Worm (Caenorhabditis elegans) whole organism, midembryonic: ENCODE data around the gene C39F7.5.

Source experiments
- T22C8.4 ChIP-seq: fragments of 200-800 bp; sonication (Bioruptor generic); IDR thresholded peaks from 2 replicates; pipeline ENCODE4 v1.3.6; 2022; ENCODE audit warnings: missing genetic modification characterization, missing compliant biosample characterization
- cog-1 ChIP-seq: sonication (generic microtip); optimal IDR thresholded peaks from 2 replicates; lab custom pipeline; 2016; ENCODE audit warnings: missing genetic modification characterization, missing compliant biosample characterization
- flt-1 ChIP-seq: fragments of 200-800 bp; sonication (Bioruptor generic); IDR thresholded peaks from 2 replicates; pipeline ENCODE4 v1.3.6; 2022; ENCODE audit warnings: missing genetic modification characterization, missing compliant biosample characterization
- klf-2 ChIP-seq: fragments of 200-800 bp; sonication (Bioruptor generic); conservative IDR thresholded peaks from 2 replicates; pipeline ENCODE4 v1.3.6; 2022; ENCODE audit warnings: missing genetic modification reagents, missing genetic modification characterization, missing compliant biosample characterization
- med-1 ChIP-seq: sonication (generic microtip); optimal IDR thresholded peaks from 2 replicates; lab custom pipeline; 2017; ENCODE audit warnings: missing genetic modification characterization, mild to moderate bottlenecking, missing compliant biosample characterization, antibody characterized with exemption, missing genetic modification reagents; ENCODE audit not compliant: insufficient read depth
- ref-1 ChIP-seq: fragments of 200-800 bp; sonication (Bioruptor generic); conservative IDR thresholded peaks from 2 replicates; pipeline ENCODE4 v1.3.6; 2022; ENCODE audit warnings: missing genetic modification reagents, missing genetic modification characterization, missing compliant biosample characterization
- tab-1 ChIP-seq: fragments of 200-800 bp; sonication (Bioruptor generic); IDR thresholded peaks from 2 replicates; pipeline ENCODE4 v1.3.6; 2022; ENCODE audit warnings: missing genetic modification characterization, missing compliant biosample characterization
- ztf-23 ChIP-seq: fragments of 200-800 bp; sonication (Bioruptor generic); IDR thresholded peaks from 2 replicates; pipeline ENCODE4 v1.3.6; 2022; ENCODE audit warnings: missing genetic modification reagents, missing genetic modification characterization, missing compliant biosample characterization
- ztf-29 ChIP-seq: fragments of 200-800 bp; sonication (Bioruptor generic); IDR thresholded peaks from 2 replicates; pipeline ENCODE4 v1.3.6; 2022; ENCODE audit warnings: missing genetic modification reagents, missing genetic modification characterization, missing compliant biosample characterization

C39F7.5 gene

DNA sequence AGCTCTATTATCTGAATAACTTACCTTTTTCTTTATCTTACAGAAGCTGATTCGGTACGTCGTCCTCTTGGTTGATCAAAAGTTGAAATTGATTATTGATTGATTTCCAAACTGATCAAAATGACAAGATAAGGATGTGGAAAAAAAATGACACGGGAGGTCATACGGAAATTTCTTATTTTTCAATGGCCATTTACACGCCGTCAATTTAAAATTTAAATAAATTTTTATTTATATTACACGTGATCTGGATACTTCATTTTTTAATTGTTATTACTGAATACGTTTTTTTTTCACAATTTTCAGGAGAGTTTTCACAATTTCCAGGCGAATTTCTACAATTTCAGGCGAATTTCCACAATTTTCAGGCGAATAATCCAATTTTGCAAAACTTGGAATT lies 11.4 kb downstream of the C39F7.5 start, which contains the start of gene Y75B7B.2:
Gene Y75B7B.2 (minus strand): TSS at position 101 of the 400 bp plus-strand sequence.
- TF ChIP-seq cog-1 (tag; lab: Kevin White, UChicago) (no peak), ztf-23 (GFP tag; lab: Robert Waterston, UW) (no peak), ref-1 (no peak), klf-2 (no peak), T22C8.4 (no peak), ztf-29 (GFP tag; lab: Robert Waterston, UW) (no peak), tab-1 (GFP tag; lab: Robert Waterston, UW) (no peak), flt-1 (GFP tag; lab: Robert Waterston, UW) (no peak), med-1 (GFP tag; lab: Kevin White, UChicago) (no peak)

DNA sequence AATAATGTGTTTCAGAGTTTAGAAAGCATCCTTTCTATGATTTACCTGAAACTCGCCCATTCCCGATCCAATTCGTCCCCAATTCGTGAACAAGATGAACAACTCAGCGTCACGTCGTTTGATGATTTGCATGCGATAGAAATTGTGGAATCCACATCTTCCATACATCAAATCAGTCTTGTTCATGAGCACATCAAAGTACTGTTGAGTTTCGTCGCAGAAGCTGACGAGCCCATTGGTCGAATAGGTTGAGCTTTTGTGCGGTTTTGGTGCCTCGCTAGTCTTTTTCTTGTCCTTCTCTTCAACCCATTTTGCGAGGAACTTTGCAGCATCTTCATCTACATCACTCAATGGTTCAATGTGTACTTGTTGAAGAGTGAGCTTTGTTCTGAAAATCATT lies 13.4 kb downstream of the C39F7.5 start:
- no peak for TF ChIP-seq tab-1 (GFP tag; lab: Robert Waterston, UW)
- no peak for TF ChIP-seq ztf-29 (GFP tag; lab: Robert Waterston, UW)
- TF ChIP-seq ref-1 = no peak
- no peak for TF ChIP-seq flt-1 (GFP tag; lab: Robert Waterston, UW)
- TF ChIP-seq cog-1 (tag; lab: Kevin White, UChicago) = no peak
- TF ChIP-seq med-1 (GFP tag; lab: Kevin White, UChicago) = no peak
- no peak for TF ChIP-seq ztf-23 (GFP tag; lab: Robert Waterston, UW)
- no peak for TF ChIP-seq klf-2
- no peak for TF ChIP-seq T22C8.4

DNA sequence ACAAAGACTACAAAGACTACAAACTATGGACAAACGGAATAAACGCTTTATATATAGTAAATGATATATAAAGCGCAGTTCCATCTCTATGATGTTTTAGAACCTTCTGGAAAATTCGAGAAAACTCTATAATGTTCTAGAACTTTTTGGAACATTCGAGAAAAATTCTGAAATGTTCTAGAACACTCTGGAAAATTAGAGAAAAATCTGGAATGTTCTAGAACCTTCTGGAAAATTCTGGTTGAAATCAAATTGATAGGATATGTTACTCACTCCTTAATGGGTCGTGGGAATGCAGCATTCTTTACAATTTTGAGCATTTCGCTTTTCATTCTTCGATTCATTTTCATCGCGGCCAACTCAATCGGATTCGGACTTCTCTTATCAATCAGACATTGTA lies 14.0 kb downstream of the C39F7.5 start:
- TF ChIP-seq flt-1 (GFP tag; lab: Robert Waterston, UW) = no peak
- no peak for TF ChIP-seq ztf-23 (GFP tag; lab: Robert Waterston, UW)
- TF ChIP-seq ztf-29 (GFP tag; lab: Robert Waterston, UW) = no peak
- TF ChIP-seq ref-1 = no peak
- no peak for TF ChIP-seq med-1 (GFP tag; lab: Kevin White, UChicago)
- TF ChIP-seq klf-2 = no peak
- no peak for TF ChIP-seq tab-1 (GFP tag; lab: Robert Waterston, UW)
- TF ChIP-seq T22C8.4 = no peak
- no peak for TF ChIP-seq cog-1 (tag; lab: Kevin White, UChicago)

DNA sequence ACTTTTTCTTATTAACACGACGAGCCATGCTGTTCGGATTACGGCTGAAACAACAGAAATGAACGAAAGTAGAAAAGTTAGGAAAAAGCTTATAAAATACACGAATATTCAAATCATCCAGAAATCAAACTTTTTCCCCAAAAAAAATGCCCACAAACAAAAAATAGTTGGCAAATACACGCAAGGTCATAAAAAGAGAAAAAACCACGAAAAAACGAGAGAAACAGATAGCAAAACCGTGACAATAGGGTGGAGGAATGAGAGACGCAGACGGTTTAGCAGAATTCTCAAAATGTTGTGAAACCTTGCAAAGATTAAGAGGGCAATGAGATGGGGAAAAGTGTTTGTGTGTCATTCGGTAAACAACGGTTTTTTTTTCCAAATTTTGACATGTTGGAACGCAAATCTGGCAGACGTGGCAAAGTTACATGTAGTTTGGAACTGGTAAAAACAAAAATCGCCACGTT lies 21.1 kb downstream of the C39F7.5 start, which contains the start of gene tank-1:
Gene tank-1 (minus strand): TSS at position 51 of the 467 bp plus-strand sequence.
- no peak for TF ChIP-seq T22C8.4
- TF ChIP-seq med-1 (GFP tag; lab: Kevin White, UChicago) = no peak

DNA sequence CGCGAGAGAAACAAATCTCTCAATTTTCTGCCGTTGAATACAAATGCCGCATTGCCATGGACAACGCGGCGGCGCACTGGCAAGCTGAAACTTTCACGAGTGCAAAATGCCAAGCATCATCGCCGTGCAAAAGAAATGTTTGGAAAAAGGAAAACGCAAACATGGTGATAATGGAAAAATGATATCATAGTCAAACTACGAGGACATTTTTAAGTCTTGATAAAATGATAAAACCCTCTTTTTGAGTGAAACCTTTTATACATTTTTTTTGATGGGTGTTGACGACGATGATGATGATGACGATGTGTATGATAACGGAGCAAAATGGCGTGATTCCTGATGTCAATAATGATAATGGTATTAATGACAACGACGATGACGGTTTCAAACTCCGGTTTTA lies 22.7 kb downstream of the C39F7.5 start:
- no peak for TF ChIP-seq ztf-29 (GFP tag; lab: Robert Waterston, UW)
- TF ChIP-seq klf-2 = no peak
- TF ChIP-seq flt-1 (GFP tag; lab: Robert Waterston, UW) = no peak
- TF ChIP-seq T22C8.4 = no peak
- TF ChIP-seq med-1 (GFP tag; lab: Kevin White, UChicago) = no peak
- no peak for TF ChIP-seq cog-1 (tag; lab: Kevin White, UChicago)

DNA sequence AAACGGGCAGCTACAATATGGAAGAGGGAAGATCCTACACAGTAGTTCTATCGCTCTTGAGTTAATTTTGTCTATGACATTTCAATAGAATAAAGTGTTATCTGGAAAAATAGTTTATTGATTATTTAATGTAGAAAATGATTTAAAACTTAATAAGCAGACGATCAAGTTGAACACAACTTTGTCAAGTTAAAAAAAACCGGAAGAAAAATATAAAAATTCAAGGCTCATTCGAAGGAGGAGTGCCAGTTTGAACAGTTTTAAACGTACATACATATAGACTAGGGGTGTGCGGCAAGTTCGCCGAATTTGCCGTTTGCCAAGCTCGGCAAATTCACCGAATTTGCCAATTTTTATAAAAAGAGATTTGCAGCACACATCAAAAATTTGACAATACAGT lies 34.7 kb downstream of the C39F7.5 start, which contains the start of gene egl-2:
Gene egl-2 (minus strand): TSS at position 101 of the 400 bp plus-strand sequence.
- no peak for TF ChIP-seq ref-1
- TF ChIP-seq flt-1 (GFP tag; lab: Robert Waterston, UW) = no peak
- no peak for TF ChIP-seq med-1 (GFP tag; lab: Kevin White, UChicago)
- TF ChIP-seq cog-1 (tag; lab: Kevin White, UChicago) = no peak
- TF ChIP-seq ztf-29 (GFP tag; lab: Robert Waterston, UW) = no peak
- no peak for TF ChIP-seq klf-2
- no peak for TF ChIP-seq ztf-23 (GFP tag; lab: Robert Waterston, UW)
- TF ChIP-seq T22C8.4 = no peak
- TF ChIP-seq tab-1 (GFP tag; lab: Robert Waterston, UW) = no peak

DNA sequence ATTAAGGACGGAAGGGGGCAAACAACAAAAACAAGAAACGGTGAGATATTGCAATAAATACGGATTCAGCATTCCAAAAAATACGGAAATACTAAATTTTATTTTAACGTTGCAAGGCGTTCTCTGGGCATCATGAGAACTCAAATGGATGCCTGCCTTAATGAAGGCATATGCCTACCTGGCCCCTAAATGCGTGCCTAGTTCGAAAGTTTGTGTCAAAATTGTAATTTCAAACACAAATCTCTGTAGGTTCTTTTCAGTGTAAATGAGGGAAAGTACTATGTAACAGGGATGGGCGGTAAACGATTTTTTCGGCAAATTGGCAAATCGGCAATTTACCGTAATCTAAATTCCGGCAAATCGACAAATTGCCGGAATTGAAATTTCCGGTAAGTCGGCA lies 37.5 kb downstream of the C39F7.5 start:
- TF ChIP-seq med-1 (GFP tag; lab: Kevin White, UChicago) (no peak), ztf-23 (GFP tag; lab: Robert Waterston, UW) (no peak), ref-1 (no peak)

DNA sequence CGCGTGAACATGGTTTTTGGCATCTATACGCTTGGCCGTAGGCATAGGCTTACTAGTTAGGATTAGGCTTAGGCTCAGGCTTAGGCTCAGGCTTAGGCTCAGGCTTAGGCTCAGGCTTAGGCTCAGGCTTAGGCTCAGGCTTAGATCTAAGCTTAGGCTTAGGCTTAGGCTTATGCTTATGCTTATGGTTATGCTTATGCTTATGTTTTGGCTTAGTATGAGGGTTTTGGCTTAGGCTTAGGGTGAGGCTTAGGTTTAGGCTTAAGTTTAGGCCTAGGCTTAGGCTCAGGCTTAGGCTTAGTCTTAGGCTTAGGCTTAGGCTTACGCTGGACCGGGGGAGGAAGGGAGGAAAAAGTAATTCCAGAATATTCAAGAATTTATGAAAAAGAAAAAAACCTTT lies 41.3 kb downstream of the C39F7.5 start:
- TF ChIP-seq ref-1 = no peak
- peak; percentile 60; the same call in 1 of the 2 replicates for TF ChIP-seq ztf-29 (GFP tag; lab: Robert Waterston, UW)
- TF ChIP-seq T22C8.4 = no peak

DNA sequence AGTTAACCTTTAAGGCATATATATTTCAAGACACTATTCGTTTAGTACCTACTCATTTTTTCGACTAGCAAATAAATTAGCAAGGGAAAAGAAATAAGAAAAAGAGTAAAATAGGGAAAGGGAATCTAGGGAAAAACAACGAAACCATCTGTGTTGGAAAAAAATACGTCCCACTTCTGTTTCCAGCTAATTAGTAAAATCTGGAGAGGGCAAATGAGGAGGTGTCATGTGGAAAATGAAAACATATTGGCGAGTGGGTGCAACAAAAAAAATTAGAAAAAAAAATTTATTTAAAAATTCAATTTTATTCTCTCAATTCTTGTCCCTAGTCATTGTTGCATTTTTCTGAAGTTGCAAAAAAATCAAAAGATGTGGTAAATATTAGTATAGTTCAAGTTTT lies 43.2 kb downstream of the C39F7.5 start:
- no peak for TF ChIP-seq med-1 (GFP tag; lab: Kevin White, UChicago)
- TF ChIP-seq flt-1 (GFP tag; lab: Robert Waterston, UW) = no peak
- TF ChIP-seq ref-1 = no peak
- no peak for TF ChIP-seq T22C8.4
- TF ChIP-seq tab-1 (GFP tag; lab: Robert Waterston, UW) = no peak
- TF ChIP-seq klf-2 = no peak
- no peak for TF ChIP-seq ztf-23 (GFP tag; lab: Robert Waterston, UW)

DNA sequence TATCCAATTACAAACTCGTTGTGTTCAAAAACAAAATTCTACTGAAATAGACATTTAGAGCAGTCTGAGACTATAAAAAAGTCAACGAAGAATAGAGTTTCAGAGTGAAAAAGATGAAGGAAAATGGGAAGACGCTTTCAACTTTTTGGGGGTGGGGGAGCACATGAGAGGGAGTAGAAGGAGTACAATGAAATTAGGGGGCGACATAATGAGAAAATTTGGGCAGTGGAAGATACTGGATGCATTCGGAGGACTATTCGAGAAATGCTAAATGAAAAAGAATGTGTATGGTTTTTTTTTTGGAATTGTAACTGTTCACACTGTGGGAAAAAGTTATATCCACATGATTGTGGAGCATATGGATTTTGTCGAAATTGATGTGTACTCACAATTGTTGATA lies 48.7 kb downstream of the C39F7.5 start:
- TF ChIP-seq ztf-29 (GFP tag; lab: Robert Waterston, UW) (no peak), cog-1 (tag; lab: Kevin White, UChicago) (no peak), ztf-23 (GFP tag; lab: Robert Waterston, UW) (no peak), flt-1 (GFP tag; lab: Robert Waterston, UW) (no peak), klf-2 (no peak), T22C8.4 (no peak), med-1 (GFP tag; lab: Kevin White, UChicago) (no peak), ref-1 (no peak), tab-1 (GFP tag; lab: Robert Waterston, UW) (no peak)

DNA sequence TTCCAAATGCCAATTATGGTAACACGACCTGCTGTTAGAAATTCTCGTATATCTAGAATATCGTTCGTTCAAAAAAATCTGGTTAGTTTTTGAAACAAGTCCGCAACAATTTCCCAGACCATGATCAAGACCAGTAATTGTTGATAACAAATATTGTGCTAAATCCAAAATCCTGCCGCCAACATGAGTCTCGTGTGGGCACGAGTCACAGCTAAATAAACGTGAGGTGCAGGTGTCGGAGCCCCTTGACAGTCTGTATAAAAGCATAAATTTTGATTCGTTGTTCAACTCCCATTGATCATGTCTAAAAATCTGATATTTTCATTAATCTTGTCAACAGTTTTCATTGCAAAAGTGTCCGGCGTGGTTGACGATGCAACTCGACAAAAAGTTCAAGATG lies 50.2 kb downstream of the C39F7.5 start, which contains the start of gene F16B3.2:
Gene F16B3.2 (plus strand): TSS at position 301 of the 400 bp plus-strand sequence.
- TF ChIP-seq T22C8.4 (no peak), cog-1 (tag; lab: Kevin White, UChicago) (no peak), flt-1 (GFP tag; lab: Robert Waterston, UW) (no peak), ref-1 (no peak), med-1 (GFP tag; lab: Kevin White, UChicago) (no peak), ztf-23 (GFP tag; lab: Robert Waterston, UW) (no peak), ztf-29 (GFP tag; lab: Robert Waterston, UW) (no peak), klf-2 (no peak), tab-1 (GFP tag; lab: Robert Waterston, UW) (no peak)
